Worm (Caenorhabditis elegans) whole organism, L4 larva: ENCODE measurements around the gene T25D10.1.

ENCODE experiments used
- nhr-11 ChIP-seq: fragments of 150-350 bp; optimal IDR thresholded peaks from 2 replicates; lab custom pipeline; 2014; ENCODE audit warnings: missing biosample characterization, missing genetic modification characterization
- nhr-76 ChIP-seq: fragments of 150-350 bp; optimal IDR thresholded peaks from 2 replicates; lab custom pipeline; 2014; ENCODE audit warnings: missing biosample characterization, missing genetic modification characterization
- unc-39 ChIP-seq: sonication (generic microtip); optimal IDR thresholded peaks from 2 replicates; lab custom pipeline; 2017; ENCODE audit warnings: missing biosample characterization, missing genetic modification characterization

DNA sequence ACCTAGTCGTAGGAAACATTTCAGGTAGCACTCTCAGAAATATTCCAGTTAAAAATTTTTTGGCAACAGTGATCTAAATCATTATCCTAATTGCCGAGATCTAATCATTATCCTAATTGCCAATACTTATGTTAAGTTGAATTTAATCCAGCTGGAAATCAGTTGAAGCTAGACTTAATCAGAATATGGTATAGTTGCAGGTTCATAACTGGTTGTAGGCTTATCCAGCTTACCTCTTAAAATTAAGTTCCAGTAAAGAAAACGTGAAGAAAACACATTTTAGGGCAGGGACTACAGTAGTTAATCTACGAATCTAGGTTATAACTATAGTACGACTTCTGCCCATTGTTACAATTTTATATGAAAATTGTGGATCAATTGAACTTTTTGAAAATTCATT lies 26.5 kb upstream of the T25D10.1 start:
- no peak for TF ChIP-seq nhr-11 (tag; lab: Kevin White, UChicago)
- TF ChIP-seq unc-39 = no peak
- no peak for TF ChIP-seq nhr-76 (tag; lab: Kevin White, UChicago)
